Worm (Caenorhabditis elegans): ENCODE measurements around the gene irk-3.

DNA sequence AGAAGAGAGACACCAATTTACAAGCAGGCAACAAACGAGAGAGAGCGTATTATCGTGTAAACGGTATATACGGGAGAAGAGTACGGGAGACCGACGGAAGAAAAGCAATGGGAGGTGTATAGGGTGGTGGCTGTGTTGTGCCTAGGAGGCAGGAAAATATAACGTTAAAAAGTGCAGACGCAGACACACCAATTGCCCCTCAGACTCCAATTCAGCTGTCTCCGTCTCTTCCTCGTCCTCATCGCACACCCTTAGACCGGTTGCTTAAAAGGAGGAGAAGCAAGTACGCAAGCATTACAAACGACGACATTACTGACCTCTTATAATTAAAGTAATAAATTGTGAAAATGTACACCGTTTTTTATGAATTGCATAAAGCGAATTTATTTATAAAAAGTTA lies 57.8 kb downstream of the irk-3 start:
- TF ChIP-seq him-1 (tag; optimal IDR thresholded peaks at IDR 0.05): no peak
- no peak for TF ChIP-seq dao-5 (tag; optimal IDR thresholded peaks at IDR 0.05)

Measured in whole organism, L4/young adult.